In genomic region chrX:8565810-8566416, ce11 we compare ENCODE assay signal across 4 worm cellular contexts.
TF ChIP-seq lines count a peak whose summit lies in the region.

No protein-coding gene starts in this region.

TF ChIP-seq in whole organism, L2 larva, 48 proteins besides CTCF, POLR2A, EP300 and RAD21 (continued from another document):
- TF ChIP-seq zag-1 (tag; optimal IDR thresholded peaks at IDR 0.05; lab: Kevin White, UChicago) (peak; percentile 6), nhr-77 (tag; optimal IDR thresholded peaks at IDR 0.05; lab: Kevin White, UChicago) (no peak), nhr-6 (tag; optimal IDR thresholded peaks at IDR 0.05; lab: Kevin White, UChicago) (no peak), mdl-1 (tag; optimal IDR thresholded peaks at IDR 0.05; lab: Kevin White, UChicago) (peak; percentile 32 to 60), nhr-21 (tag; optimal IDR thresholded peaks at IDR 0.05; lab: Kevin White, UChicago) (no peak), gmeb-1 (tag; optimal IDR thresholded peaks at IDR 0.05; lab: Kevin White, UChicago) (no peak)

TF ChIP-seq in whole organism, L4 larva, 104 proteins besides CTCF, POLR2A, EP300 and RAD21 (continued from another document):
- no peak for TF ChIP-seq cey-2 (tag; optimal IDR thresholded peaks at IDR 0.05; lab: Kevin White, UChicago; ENCODE audit: borderline replicate concordance, insufficient read depth)
- TF ChIP-seq nhr-102 (tag; optimal IDR thresholded peaks at IDR 0.05; lab: Kevin White, UChicago) = no peak
- TF ChIP-seq daf-16 (GFP tag; optimal IDR thresholded peaks at IDR 0.05; lab: Kevin White, UChicago) = no peak
- peak; percentile 2 for TF ChIP-seq daf-16 (tag; optimal IDR thresholded peaks at IDR 0.05; lab: Kevin White, UChicago)
- 0 out of 2 replicates have a peak, but pooled peaks have one; percentile 8 for TF ChIP-seq hmg-1.1 (GFP tag; IDR thresholded peaks at IDR 0.05; lab: Robert Waterston, UW)
- no peak for TF ChIP-seq daf-8 (GFP tag; IDR thresholded peaks at IDR 0.05; lab: Robert Waterston, UW)
- peak; percentile 19 for TF ChIP-seq mep-1 (tag; optimal IDR thresholded peaks at IDR 0.05; lab: Kevin White, UChicago)
- TF ChIP-seq ceh-20 (GFP tag; IDR thresholded peaks at IDR 0.05; lab: Robert Waterston, UW) = no peak
- TF ChIP-seq F37D6.2 (tag; optimal IDR thresholded peaks at IDR 0.05; lab: Kevin White, UChicago) = peak; percentile 25
- TF ChIP-seq zfp-3 (GFP tag; conservative IDR thresholded peaks at IDR 0.05; lab: Robert Waterston, UW) = no peak
- no peak for TF ChIP-seq Y5F2A.4 (GFP tag; optimal IDR thresholded peaks at IDR 0.05; lab: Kevin White, UChicago)
- peak; percentile 57 for TF ChIP-seq hlh-11 (tag; optimal IDR thresholded peaks at IDR 0.05; lab: Kevin White, UChicago)
- peak; percentile 36 for TF ChIP-seq hlh-30 (tag; optimal IDR thresholded peaks at IDR 0.05; lab: Kevin White, UChicago; ENCODE audit: insufficient read depth)
- no peak for TF ChIP-seq nhr-237 (tag; optimal IDR thresholded peaks at IDR 0.05; lab: Kevin White, UChicago)
- peak; percentile 36 to 83 for TF ChIP-seq mdl-1 (tag; optimal IDR thresholded peaks at IDR 0.05; lab: Kevin White, UChicago)
- TF ChIP-seq attf-4 (tag; optimal IDR thresholded peaks at IDR 0.05; lab: Kevin White, UChicago) = no peak
- peak in 1 of 2 experiments; percentile 14 for TF ChIP-seq lsy-2 (tag; optimal IDR thresholded peaks at IDR 0.05; lab: Kevin White, UChicago)
- no peak for TF ChIP-seq unc-130 (GFP tag; optimal IDR thresholded peaks at IDR 0.05; lab: Kevin White, UChicago)
- TF ChIP-seq zip-2 (tag; optimal IDR thresholded peaks at IDR 0.05; lab: Kevin White, UChicago) = no peak
- no peak for TF ChIP-seq lir-3 (tag; optimal IDR thresholded peaks at IDR 0.05; lab: Kevin White, UChicago)

TF ChIP-seq in whole organism, late embryonic, 69 proteins besides CTCF, POLR2A, EP300 and RAD21 (continued from another document):
- TF ChIP-seq sdc-2 (tag; optimal IDR thresholded peaks at IDR 0.05; lab: Kevin White, UChicago) = no peak
- TF ChIP-seq ceh-34 (tag; optimal IDR thresholded peaks at IDR 0.05; lab: Kevin White, UChicago) = peak; percentile 45
- TF ChIP-seq tbx-2 (tag; optimal IDR thresholded peaks at IDR 0.05; lab: Kevin White, UChicago) = peak; percentile 32
- no peak for TF ChIP-seq unc-86 (tag; optimal IDR thresholded peaks at IDR 0.05; lab: Kevin White, UChicago)
- TF ChIP-seq elt-2 (tag; optimal IDR thresholded peaks at IDR 0.05; lab: Kevin White, UChicago) = no peak
- no peak for TF ChIP-seq ceh-45 (GFP tag; IDR thresholded peaks at IDR 0.05; lab: Robert Waterston, UW)
- TF ChIP-seq nhr-232 (tag; optimal IDR thresholded peaks at IDR 0.05; lab: Kevin White, UChicago) = no peak
- TF ChIP-seq hlh-30 (tag; optimal IDR thresholded peaks at IDR 0.05; lab: Kevin White, UChicago; ENCODE audit: insufficient read depth) = peak; percentile 12
- no peak for TF ChIP-seq ref-2 (tag; optimal IDR thresholded peaks at IDR 0.05; lab: Kevin White, UChicago)

TF ChIP-seq in whole organism, mixed stage, embryonic, 35 proteins besides CTCF, POLR2A, EP300 and RAD21 (continued from another document):
- TF ChIP-seq ceh-43 (GFP tag; optimal IDR thresholded peaks at IDR 0.05; lab: Kevin White, UChicago) (no peak), nhr-28 (tag; optimal IDR thresholded peaks at IDR 0.05; lab: Kevin White, UChicago) (no peak)
